Worm (Caenorhabditis elegans): ENCODE data around the gene CD4.1.

Gene CD4.1

ce11 chrV:5587042-5587441, 19.3 kb upstream of the CD4.1 start (continued):
- peak; percentile 29; the same call in 1 of the 2 replicates for TF ChIP-seq set-16 (GFP tag; IDR thresholded peaks at IDR 0.05)
- TF ChIP-seq snpc-4 (tag; optimal IDR thresholded peaks at IDR 0.05): peak; percentile 90
- peak; percentile 57 for TF ChIP-seq lin-38 (GFP tag; IDR thresholded peaks at IDR 0.05)
- no peak for TF ChIP-seq lin-15B (tag; optimal IDR thresholded peaks at IDR 0.05)
- TF ChIP-seq dmd-6 (GFP tag; IDR thresholded peaks at IDR 0.05): peak; percentile 34; the same call in 1 of the 2 replicates
- peak in 1 of 2 experiments; percentile 34 for TF ChIP-seq hif-1 (tag; optimal IDR thresholded peaks at IDR 0.05)
- TF ChIP-seq ZK337.2 (GFP tag; IDR thresholded peaks at IDR 0.05): 0 out of 2 replicates have a peak, but pooled peaks have one; percentile 28
- TF ChIP-seq dve-1 (tag; optimal IDR thresholded peaks at IDR 0.05; ENCODE audit: insufficient read depth): peak; percentile 31
- TF ChIP-seq dpl-1 (GFP tag; optimal IDR thresholded peaks at IDR 0.05): peak; percentile 7
- TF ChIP-seq ceh-44 (GFP tag; IDR thresholded peaks at IDR 0.05): peak; percentile 28; the same call in 1 of the 2 replicates
- no peak for TF ChIP-seq snpc-1.2 (GFP tag; IDR thresholded peaks at IDR 0.05)
- TF ChIP-seq hlh-30 (tag; optimal IDR thresholded peaks at IDR 0.05; ENCODE audit: insufficient read depth): peak; percentile 51
- no peak for TF ChIP-seq ztf-7 (tag; optimal IDR thresholded peaks at IDR 0.05)
- TF ChIP-seq hlh-11 (tag; optimal IDR thresholded peaks at IDR 0.05): peak; percentile 20
- no peak for TF ChIP-seq D1046.2 (GFP tag; IDR thresholded peaks at IDR 0.05)
- peak; percentile 14 for TF ChIP-seq rbr-2 (tag; optimal IDR thresholded peaks at IDR 0.05)
- peak; percentile 7 for TF ChIP-seq mxl-3 (GFP tag; optimal IDR thresholded peaks at IDR 0.05)
- peak; percentile 14 for TF ChIP-seq T20F7.1 (GFP tag; optimal IDR thresholded peaks at IDR 0.05)
- 0 out of 2 replicates have a peak, but pooled peaks have one; percentile 9 for TF ChIP-seq Y105C5A.15 (GFP tag; IDR thresholded peaks at IDR 0.05)
- TF ChIP-seq lsy-2 (tag; optimal IDR thresholded peaks at IDR 0.05): peak in 1 of 2 experiments; percentile 53

- TF ChIP-seq daf-16 (GFP tag; optimal IDR thresholded peaks at IDR 0.05): no peak
- no peak for TF ChIP-seq daf-16 (tag; optimal IDR thresholded peaks at IDR 0.05)
- TF ChIP-seq ceh-44 (GFP tag; IDR thresholded peaks at IDR 0.05): peak; percentile 85
- TF ChIP-seq madf-5 (GFP tag; IDR thresholded peaks at IDR 0.05): no peak
- TF ChIP-seq ceh-20 (GFP tag; IDR thresholded peaks at IDR 0.05): no peak
- TF ChIP-seq mdt-29 (GFP tag; IDR thresholded peaks at IDR 0.05): no peak
- peak; percentile 47; the same call in 1 of the 2 replicates for TF ChIP-seq Y48G9A.11 (GFP tag; IDR thresholded peaks at IDR 0.05)
- no peak for TF ChIP-seq dve-1 (tag; optimal IDR thresholded peaks at IDR 0.05; ENCODE audit: insufficient read depth)
- no peak for TF ChIP-seq lir-3 (tag; optimal IDR thresholded peaks at IDR 0.05)
- no peak for TF ChIP-seq set-16 (GFP tag; IDR thresholded peaks at IDR 0.05)
- TF ChIP-seq F44E2.7 (GFP tag; IDR thresholded peaks at IDR 0.05): no peak
- no peak for TF ChIP-seq hlh-30 (tag; optimal IDR thresholded peaks at IDR 0.05; ENCODE audit: insufficient read depth)
- TF ChIP-seq F49E8.2 (tag; optimal IDR thresholded peaks at IDR 0.05; ENCODE audit: borderline replicate concordance): peak; percentile 34
- TF ChIP-seq daf-8 (GFP tag; IDR thresholded peaks at IDR 0.05): no peak
- peak; percentile 76 for TF ChIP-seq lim-7 (GFP tag; IDR thresholded peaks at IDR 0.05)
- TF ChIP-seq hlh-11 (tag; optimal IDR thresholded peaks at IDR 0.05): no peak
- no peak for TF ChIP-seq cey-2 (tag; optimal IDR thresholded peaks at IDR 0.05; ENCODE audit: borderline replicate concordance, insufficient read depth)
- 0 out of 2 replicates have a peak, but pooled peaks have one; percentile 20 for TF ChIP-seq madf-9 (GFP tag; conservative IDR thresholded peaks at IDR 0.05)
- TF ChIP-seq zfp-3 (GFP tag; conservative IDR thresholded peaks at IDR 0.05): 0 out of 2 replicates have a peak, but pooled peaks have one; percentile 29
- TF ChIP-seq snpc-4 (tag; optimal IDR thresholded peaks at IDR 0.05): peak; percentile 48
- no peak for TF ChIP-seq lsy-2 (tag; optimal IDR thresholded peaks at IDR 0.05)
- TF ChIP-seq php-3 (GFP tag; IDR thresholded peaks at IDR 0.05): no peak
- no peak for TF ChIP-seq gei-8 (GFP tag; optimal IDR thresholded peaks at IDR 0.05)
- no peak for TF ChIP-seq rbr-2 (tag; optimal IDR thresholded peaks at IDR 0.05)
- TF ChIP-seq F26F4.8 (GFP tag; conservative IDR thresholded peaks at IDR 0.05): 0 out of 2 replicates have a peak, but pooled peaks have one; percentile 62
- TF ChIP-seq ceh-32 (tag; optimal IDR thresholded peaks at IDR 0.05; ENCODE audit: poor library complexity): no peak
- peak; percentile 70 for TF ChIP-seq snpc-1.2 (GFP tag; IDR thresholded peaks at IDR 0.05)
- TF ChIP-seq sdz-12 (GFP tag; optimal IDR thresholded peaks at IDR 0.05): no peak
- peak; percentile 70 for TF ChIP-seq lin-38 (GFP tag; IDR thresholded peaks at IDR 0.05)
- no peak for TF ChIP-seq Y75B8A.6 (GFP tag; IDR thresholded peaks at IDR 0.05)
These were observed 18.4 kb upstream of the CD4.1 start for ce11 chrV:5587955-5588354.

Data from whole organism, L4 larva.